Fruit fly (Drosophila melanogaster): Measurements from ENCODE around the gene toc.

Gene toc

dm6 chr2L:3145470-3145869 lies 884 bp upstream of the toc start, which contains the start of gene ND-B14.5B (continued):
- TF ChIP-seq Atf3 (GFP tag; optimal IDR thresholded peaks at IDR 0.05) (no peak), CG5953 (GFP tag; IDR thresholded peaks at IDR 0.05) (no peak), H2.0 (GFP tag; IDR thresholded peaks at IDR 0.05) (no peak), vnd (GFP tag; IDR thresholded peaks at IDR 0.05; ENCODE audit: partially characterized antibody) (peak; percentile 63), scrt (GFP tag; optimal IDR thresholded peaks at IDR 0.05) (no peak), Bgb (GFP tag; IDR thresholded peaks at IDR 0.05; ENCODE audit: partially characterized antibody) (peak; percentile 85), ttk (GFP tag; IDR thresholded peaks at IDR 0.05) (no peak), CG6791 (GFP tag; IDR thresholded peaks at IDR 0.05; ENCODE audit: partially characterized antibody) (peak; percentile 76; the same call in 2 of the 3 replicates), CG2678 (tag; optimal IDR thresholded peaks at IDR 0.05) (no peak), trem (tag; optimal IDR thresholded peaks at IDR 0.05) (peak; percentile 13), CG10274 (GFP tag; optimal IDR thresholded peaks at IDR 0.05) (no peak), dmrt11E (tag; optimal IDR thresholded peaks at IDR 0.05) (no peak), CG10959 (GFP tag; IDR thresholded peaks at IDR 0.05) (no peak), Dip3 (GFP tag; optimal IDR thresholded peaks at IDR 0.05) (no peak), zen2 (GFP tag; IDR thresholded peaks at IDR 0.05; ENCODE audit: partially characterized antibody) (peak; percentile 35; the same call in 1 of the 3 replicates), CG13123 (GFP tag; optimal IDR thresholded peaks at IDR 0.05) (no peak), CG12391 (tag; optimal IDR thresholded peaks at IDR 0.05) (no peak), ato (GFP tag; IDR thresholded peaks at IDR 0.05; ENCODE audit: partially characterized antibody) (peak; percentile 53), ham (GFP tag; IDR thresholded peaks at IDR 0.05) (no peak), sens-2 (GFP tag; IDR thresholded peaks at IDR 0.05) (no peak), Gsc (GFP tag; IDR thresholded peaks at IDR 0.05) (no peak), usp (GFP tag; optimal IDR thresholded peaks at IDR 0.05) (no peak), pan (optimal IDR thresholded peaks at IDR 0.05) (no peak), pan (GFP tag; optimal IDR thresholded peaks at IDR 0.05 in 1 of 2, IDR thresholded peaks at IDR 0.05 in 1 of 2) (no peak), CG12104 (GFP tag; optimal IDR thresholded peaks at IDR 0.05) (no peak), CG32532 (GFP tag; IDR thresholded peaks at IDR 0.05) (no peak), zfh1 (GFP tag; IDR thresholded peaks at IDR 0.05) (0 out of 3 replicates have a peak, but pooled peaks have one; percentile 6), sqz (GFP tag; optimal IDR thresholded peaks at IDR 0.05) (no peak), Ets97D (GFP tag; optimal IDR thresholded peaks at IDR 0.05) (no peak), Spps (tag; optimal IDR thresholded peaks at IDR 0.05) (no peak), CG9437 (GFP tag; optimal IDR thresholded peaks at IDR 0.05) (peak; percentile 85), CG11695 (GFP tag; IDR thresholded peaks at IDR 0.05) (no peak), Kr (GFP tag; optimal IDR thresholded peaks at IDR 0.05) (no peak), wek (GFP tag; optimal IDR thresholded peaks at IDR 0.05) (no peak), inv (GFP tag; IDR thresholded peaks at IDR 0.05; ENCODE audit: partially characterized antibody) (peak; percentile 60; the same call in 1 of the 2 replicates), CG17186 (GFP tag; optimal IDR thresholded peaks at IDR 0.05) (no peak), NC2α (GFP tag; optimal IDR thresholded peaks at IDR 0.05) (no peak), CG4854 (GFP tag; optimal IDR thresholded peaks at IDR 0.05) (no peak), Oaz (GFP tag; IDR thresholded peaks at IDR 0.05) (no peak), CG7357 (GFP tag; IDR thresholded peaks at IDR 0.05) (no peak), Scr (GFP tag; IDR thresholded peaks at IDR 0.05; ENCODE audit: partially characterized antibody) (peak; percentile 77), CG1792 (GFP tag; optimal IDR thresholded peaks at IDR 0.05) (no peak), CG34376 (GFP tag; optimal IDR thresholded peaks at IDR 0.05) (no peak), CG10565 (GFP tag; optimal IDR thresholded peaks at IDR 0.05) (no peak), E2f1 (GFP tag; IDR thresholded peaks at IDR 0.05) (no peak), ash1 (GFP tag; optimal IDR thresholded peaks at IDR 0.05) (no peak), Xrp1 (GFP tag; IDR thresholded peaks at IDR 0.05) (no peak), CG33557 (GFP tag; optimal IDR thresholded peaks at IDR 0.05) (no peak), her (GFP tag; optimal IDR thresholded peaks at IDR 0.05) (no peak), sens (GFP tag) (peak; percentile 55), rib (GFP tag; IDR thresholded peaks at IDR 0.05) (no peak), Fer3 (tag; optimal IDR thresholded peaks at IDR 0.05) (no peak)
